Worm (Caenorhabditis elegans) whole organism, L1 larva: Measurements from ENCODE around the gene rol-8.

ENCODE experiments used
- aly-2 ChIP-seq: fragments of 150-350 bp; optimal IDR thresholded peaks from 2 replicates; lab custom pipeline; 2014; ENCODE audit warnings: missing biosample characterization, missing genetic modification characterization
- ceh-82 ChIP-seq, 3 experiments: fragments of 150-350 bp in 1 of 3; sonication (generic microtip) in 2 of 3; optimal IDR thresholded peaks; 2 replicates each; lab custom pipeline; 2014 to 2017; ENCODE audit warnings: missing biosample characterization in 3 of 3, missing genetic modification characterization in 3 of 3
- ces-1 ChIP-seq: fragments of 150-350 bp; optimal IDR thresholded peaks from 2 replicates; lab custom pipeline; 2014; ENCODE audit warnings: missing biosample characterization, missing genetic modification reagents, missing genetic modification characterization
- skn-1 ChIP-seq: fragments of 150-350 bp; optimal IDR thresholded peaks from 2 replicates; lab custom pipeline; 2014; ENCODE audit warnings: missing biosample characterization, missing genetic modification characterization

DNA sequence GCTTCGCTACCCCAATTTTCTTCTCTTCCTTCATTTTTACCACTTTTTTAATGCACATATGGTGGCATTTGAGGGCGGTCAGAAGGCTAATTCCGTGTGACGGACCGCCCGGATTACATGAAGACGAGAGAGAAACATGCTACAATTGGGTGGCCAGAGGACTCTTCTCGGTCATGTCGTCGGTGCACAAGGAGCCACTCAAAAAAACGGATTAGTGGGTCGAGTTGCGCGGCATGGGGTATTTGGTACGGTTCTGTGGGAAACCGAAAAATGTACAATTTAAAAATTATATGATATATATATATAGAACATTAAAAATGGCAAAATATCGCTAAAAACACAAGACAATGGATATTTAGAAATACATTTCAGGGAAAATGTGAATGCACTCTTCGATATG, 26.9 kb downstream of the rol-8 start:
- no peak for TF ChIP-seq ceh-82 (tag; optimal IDR thresholded peaks at IDR 0.05; lab: Kevin White, UChicago)
- no peak for TF ChIP-seq skn-1 (tag; lab: Kevin White, UChicago)
- TF ChIP-seq ces-1 (GFP tag; lab: Kevin White, UChicago): no peak
- no peak for TF ChIP-seq aly-2 (tag; lab: Kevin White, UChicago)
